Fruit fly (Drosophila melanogaster): ENCODE results near the gene Non2.

The Non2 gene

DNA sequence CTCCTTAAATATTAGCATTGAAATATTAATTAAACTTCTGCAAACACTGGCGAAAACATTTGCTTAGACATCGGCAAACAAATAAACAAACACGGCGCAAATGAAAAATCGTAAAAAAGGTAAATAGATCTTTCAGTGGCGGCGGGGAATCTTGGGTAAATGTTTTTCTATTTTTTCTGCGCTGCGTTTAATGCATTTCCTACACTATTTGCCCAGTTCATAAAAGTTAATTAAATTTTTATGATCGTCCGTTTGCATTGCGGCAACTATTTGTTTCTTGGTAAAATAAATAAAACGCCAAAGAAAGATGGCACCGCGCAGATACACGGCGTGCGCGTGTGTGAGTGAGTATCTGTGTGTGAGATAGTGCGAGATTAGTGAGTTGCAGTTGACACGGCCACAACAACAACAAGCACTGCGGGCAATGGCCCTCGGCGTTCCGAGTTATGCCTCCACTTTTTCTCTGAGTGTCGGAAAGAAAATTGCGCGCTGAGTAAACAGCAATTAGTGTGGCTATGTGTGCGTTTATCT is 31.7 kb downstream of the Non2 start (continued):
- TF ChIP-seq Blimp-1 (GFP tag; optimal IDR thresholded peaks at IDR 0.05) (peak; percentile 58), Pdp1 (GFP tag; optimal IDR thresholded peaks at IDR 0.05) (peak in 1 of 2 experiments; percentile 31), cato (GFP tag; optimal IDR thresholded peaks at IDR 0.05; ENCODE audit: borderline replicate concordance) (no peak), CG10209 (GFP tag; optimal IDR thresholded peaks at IDR 0.05) (peak; percentile 8), gcm2 (GFP tag; optimal IDR thresholded peaks at IDR 0.05) (no peak), Stat92E (GFP tag; optimal IDR thresholded peaks at IDR 0.05) (peak in 1 of 3 experiments; percentile 28), dysf (GFP tag; IDR thresholded peaks at IDR 0.05) (no peak), maf-S (GFP tag; optimal IDR thresholded peaks at IDR 0.05) (peak; percentile 53), Hsf (GFP tag; optimal IDR thresholded peaks at IDR 0.05) (no peak), CG4707 (GFP tag; optimal IDR thresholded peaks at IDR 0.05) (peak; percentile 63), sqz (GFP tag; optimal IDR thresholded peaks at IDR 0.05) (no peak), odd (GFP tag; optimal IDR thresholded peaks at IDR 0.05) (peak; percentile 74), oc (tag; optimal IDR thresholded peaks at IDR 0.05) (peak; percentile 44), Ptx1 (GFP tag; IDR thresholded peaks at IDR 0.05) (no peak), Hmr (GFP tag; optimal IDR thresholded peaks at IDR 0.05) (no peak), CG12104 (GFP tag; optimal IDR thresholded peaks at IDR 0.05) (peak; percentile 8), CG16779 (GFP tag; IDR thresholded peaks at IDR 0.05) (0 out of 2 replicates have a peak, but pooled peaks have one; percentile 21), CG8359 (GFP tag; optimal IDR thresholded peaks at IDR 0.05; ENCODE audit: borderline replicate concordance) (peak; percentile 63), toy (GFP tag; IDR thresholded peaks at IDR 0.05) (0 out of 2 replicates have a peak, but pooled peaks have one; percentile 29), dati (GFP tag; IDR thresholded peaks at IDR 0.05) (0 out of 2 replicates have a peak, but pooled peaks have one; percentile 3), CG3407 (GFP tag; optimal IDR thresholded peaks at IDR 0.05) (peak; percentile 64), CG10543 (GFP tag; optimal IDR thresholded peaks at IDR 0.05) (peak; percentile 36), tx (GFP tag; optimal IDR thresholded peaks at IDR 0.05) (no peak), CoRest (tag; optimal IDR thresholded peaks at IDR 0.05) (peak; percentile 18), CG17912 (GFP tag; optimal IDR thresholded peaks at IDR 0.05) (peak; percentile 54), CG5953 (GFP tag; IDR thresholded peaks at IDR 0.05) (peak; percentile 14; the same call in 1 of the 2 replicates), CG3281 (GFP tag; optimal IDR thresholded peaks at IDR 0.05) (no peak), CG15479 (GFP tag; optimal IDR thresholded peaks at IDR 0.05) (peak; percentile 86), CG8944 (GFP tag; optimal IDR thresholded peaks at IDR 0.05) (no peak), CG11456 (GFP tag; IDR thresholded peaks at IDR 0.05) (peak; percentile 36; the same call in 1 of the 3 replicates), ken (GFP tag; IDR thresholded peaks at IDR 0.05) (no peak), jigr1 (GFP tag; IDR thresholded peaks at IDR 0.05) (no peak), CG4328 (GFP tag; optimal IDR thresholded peaks at IDR 0.05) (peak; percentile 20)

DNA sequence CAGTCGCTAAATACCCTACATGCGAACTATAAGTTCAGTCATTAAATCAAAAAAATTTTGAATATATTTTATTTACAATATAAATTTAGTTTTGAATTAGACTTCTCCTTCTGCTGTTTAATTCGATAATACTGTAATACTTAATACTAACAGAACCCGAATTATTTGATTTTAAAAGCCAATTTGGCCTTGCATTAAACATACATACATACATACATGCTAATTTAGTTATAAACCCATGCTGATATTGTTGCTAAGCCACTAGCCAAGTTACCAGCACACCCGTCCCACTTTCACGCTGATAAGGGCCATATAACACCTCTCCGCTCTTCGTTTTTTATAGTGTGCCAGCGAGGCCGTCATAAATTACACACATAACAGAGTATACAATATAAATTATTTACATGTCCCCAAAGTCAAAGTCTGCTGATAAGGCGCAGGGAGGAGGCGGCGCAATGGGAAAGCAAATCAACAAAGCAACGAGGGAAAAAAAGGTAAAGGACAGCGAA is 32.4 kb downstream of the Non2 start:
- TF ChIP-seq repo (GFP tag; optimal IDR thresholded peaks at IDR 0.05) (no peak), CG12659 (GFP tag; optimal IDR thresholded peaks at IDR 0.05) (no peak), lilli (GFP tag; optimal IDR thresholded peaks at IDR 0.05) (no peak), CG10431 (GFP tag; optimal IDR thresholded peaks at IDR 0.05) (peak; percentile 75), CG9609 (GFP tag; optimal IDR thresholded peaks at IDR 0.05) (no peak), CG3847 (GFP tag; IDR thresholded peaks at IDR 0.05) (no peak), nerfin-2 (GFP tag; IDR thresholded peaks at IDR 0.05; ENCODE audit: partially characterized antibody) (no peak), CG18619 (GFP tag; optimal IDR thresholded peaks at IDR 0.05) (peak; percentile 0), Dip2 (GFP tag; IDR thresholded peaks at IDR 0.05) (no peak), CG13894 (tag; optimal IDR thresholded peaks at IDR 0.05) (peak; percentile 61), CG4424 (GFP tag; optimal IDR thresholded peaks at IDR 0.05) (peak; percentile 45), bbx (GFP tag; IDR thresholded peaks at IDR 0.05; ENCODE audit: partially characterized antibody) (no peak), CG10267 (tag; optimal IDR thresholded peaks at IDR 0.05) (peak; percentile 2), CG16815 (GFP tag; optimal IDR thresholded peaks at IDR 0.05) (no peak), Atf3 (GFP tag; optimal IDR thresholded peaks at IDR 0.05) (no peak), chif (GFP tag; optimal IDR thresholded peaks at IDR 0.05) (no peak), CG34376 (GFP tag; optimal IDR thresholded peaks at IDR 0.05) (peak; percentile 79)

Data from whole organism, embryonic.